Fruit fly (Drosophila melanogaster): Measurements from ENCODE around the gene CG31626.

dm6 chr2L:21236633-21237032, at the start of gene CG31626:
- TF ChIP-seq ham (GFP tag; IDR thresholded peaks at IDR 0.05): no peak
- TF ChIP-seq ftz-f1 (GFP tag; optimal IDR thresholded peaks at IDR 0.05): no peak
- no peak for TF ChIP-seq CG12391 (tag; optimal IDR thresholded peaks at IDR 0.05)
- TF ChIP-seq hth (optimal IDR thresholded peaks at IDR 0.05): no peak
- TF ChIP-seq maf-S (GFP tag; optimal IDR thresholded peaks at IDR 0.05): no peak
- no peak for TF ChIP-seq CG2116 (GFP tag; optimal IDR thresholded peaks at IDR 0.05)
- TF ChIP-seq Meics (GFP tag; optimal IDR thresholded peaks at IDR 0.05): no peak
- TF ChIP-seq CG14860 (GFP tag; IDR thresholded peaks at IDR 0.05; ENCODE audit: partially characterized antibody): no peak
- no peak for TF ChIP-seq CG14710 (tag; optimal IDR thresholded peaks at IDR 0.05)
- no peak for TF ChIP-seq Atf3 (GFP tag; optimal IDR thresholded peaks at IDR 0.05)
- TF ChIP-seq Doc2 (GFP tag; IDR thresholded peaks at IDR 0.05): no peak
- TF ChIP-seq ap (GFP tag; IDR thresholded peaks at IDR 0.05): no peak

Measured in whole organism, embryonic.